Worm (Caenorhabditis elegans) whole organism, mixed stage, embryonic: ENCODE data around the gene sqst-1.

Experiments used
- M03D4.4 ChIP-seq: sonication (generic microtip); optimal IDR thresholded peaks from 2 replicates; lab custom pipeline; 2017; ENCODE audit warnings: mild to moderate bottlenecking, missing genetic modification characterization, missing compliant biosample characterization
- bed-3 ChIP-seq: fragments of 200-800 bp; sonication (Bioruptor generic); optimal IDR thresholded peaks from 3 replicates; lab custom pipeline; 2018; ENCODE audit warnings: mild to moderate bottlenecking, missing genetic modification characterization, moderate library complexity, missing compliant biosample characterization
- blmp-1 ChIP-seq: fragments of 150-350 bp; optimal IDR thresholded peaks from 2 replicates; lab custom pipeline; 2014; ENCODE audit warnings: missing biosample characterization, missing genetic modification characterization
- ceh-43 ChIP-seq: fragments of 200-800 bp; sonication (Bioruptor generic); optimal IDR thresholded peaks from 2 replicates; lab custom pipeline; 2018; ENCODE audit warnings: mild to moderate bottlenecking, missing genetic modification characterization, moderate library complexity, missing compliant biosample characterization
- ceh-83 ChIP-seq: fragments of 200-800 bp; sonication (Bioruptor generic); optimal IDR thresholded peaks from 2 replicates; lab custom pipeline; 2018; ENCODE audit warnings: mild to moderate bottlenecking, missing genetic modification characterization, missing compliant biosample characterization
- ces-1 ChIP-seq: fragments of 150-350 bp; optimal IDR thresholded peaks from 2 replicates; lab custom pipeline; 2014; ENCODE audit warnings: missing biosample characterization, missing genetic modification reagents, missing genetic modification characterization
- cnd-1 ChIP-seq: fragments of 200-800 bp; sonication (Bioruptor generic); optimal IDR thresholded peaks from 2 replicates; lab custom pipeline; 2018; ENCODE audit warnings: mild to moderate bottlenecking, missing genetic modification characterization, missing compliant biosample characterization
- drap-1 ChIP-seq: fragments of 200-800 bp; sonication (Bioruptor generic); optimal IDR thresholded peaks from 3 replicates; lab custom pipeline; 2018; ENCODE audit warnings: mild to moderate bottlenecking, missing genetic modification characterization, missing compliant biosample characterization
- elt-1 ChIP-seq: sonication (generic microtip); optimal IDR thresholded peaks from 2 replicates; lab custom pipeline; 2017; ENCODE audit warnings: missing genetic modification characterization, mild to moderate bottlenecking, missing compliant biosample characterization, antibody characterized with exemption, moderate library complexity, borderline replicate concordance; ENCODE audit not compliant: insufficient read depth
- elt-3 ChIP-seq: fragments of 150-350 bp; optimal IDR thresholded peaks from 2 replicates; lab custom pipeline; 2014; ENCODE audit warnings: missing biosample characterization, missing genetic modification characterization
- flh-1 ChIP-seq: fragments of 200-800 bp; sonication (Bioruptor generic); optimal IDR thresholded peaks from 2 replicates; lab custom pipeline; 2018; ENCODE audit warnings: mild to moderate bottlenecking, missing genetic modification characterization, moderate library complexity, missing compliant biosample characterization
- ham-2 ChIP-seq: fragments of 200-800 bp; sonication (Bioruptor generic); optimal IDR thresholded peaks from 2 replicates; lab custom pipeline; 2018; ENCODE audit warnings: mild to moderate bottlenecking, missing genetic modification characterization, missing compliant biosample characterization
- hlh-1 ChIP-seq: fragments of 150-350 bp; optimal IDR thresholded peaks from 2 replicates; lab custom pipeline; 2014; ENCODE audit warnings: missing biosample characterization, missing genetic modification reagents, missing genetic modification characterization
- lin-13 ChIP-seq: fragments of 150-350 bp; optimal IDR thresholded peaks from 2 replicates; lab custom pipeline; 2014; ENCODE audit warnings: missing biosample characterization, missing genetic modification characterization
- lsy-2 ChIP-seq: fragments of 150-350 bp; optimal IDR thresholded peaks from 2 replicates; lab custom pipeline; 2014; ENCODE audit warnings: missing biosample characterization, missing genetic modification characterization
- mab-5 ChIP-seq: fragments of 150-350 bp; optimal IDR thresholded peaks from 2 replicates; lab custom pipeline; 2014; ENCODE audit warnings: missing biosample characterization, missing genetic modification characterization
- mep-1 ChIP-seq: fragments of 150-350 bp; optimal IDR thresholded peaks from 2 replicates; lab custom pipeline; 2017; ENCODE audit warnings: missing biosample characterization, missing genetic modification reagents, missing genetic modification characterization, inconsistent platforms
- nhr-12 ChIP-seq: fragments of 150-350 bp; optimal IDR thresholded peaks from 2 replicates; lab custom pipeline; 2014; ENCODE audit warnings: missing biosample characterization, missing genetic modification characterization
- nhr-2 ChIP-seq: fragments of 150-350 bp; optimal IDR thresholded peaks from 2 replicates; lab custom pipeline; 2014; ENCODE audit warnings: missing biosample characterization, missing genetic modification characterization
- nhr-237 ChIP-seq: fragments of 150-350 bp; optimal IDR thresholded peaks from 2 replicates; lab custom pipeline; 2014; ENCODE audit warnings: missing biosample characterization, missing genetic modification characterization
- nhr-28 ChIP-seq: fragments of 150-350 bp; optimal IDR thresholded peaks from 2 replicates; lab custom pipeline; 2014; ENCODE audit warnings: missing biosample characterization, missing genetic modification characterization
- nhr-76 ChIP-seq: sonication (generic microtip); optimal IDR thresholded peaks from 2 replicates; lab custom pipeline; 2017; ENCODE audit warnings: missing biosample characterization, missing genetic modification characterization
- pha-4 ChIP-seq: fragments of 150-350 bp; optimal IDR thresholded peaks from 2 replicates; lab custom pipeline; 2018; ENCODE audit warnings: missing biosample characterization, missing genetic modification reagents, missing genetic modification characterization
- snpc-4 ChIP-seq: fragments of 150-350 bp; optimal IDR thresholded peaks from 2 replicates; lab custom pipeline; 2014; ENCODE audit warnings: missing biosample characterization, missing genetic modification characterization
- sptf-1 ChIP-seq: sonication (generic microtip); optimal IDR thresholded peaks from 2 replicates; lab custom pipeline; 2017; ENCODE audit warnings: mild to moderate bottlenecking, missing genetic modification characterization, moderate library complexity, missing compliant biosample characterization
- tbx-8 ChIP-seq: fragments of 200-800 bp; sonication (Bioruptor generic); optimal IDR thresholded peaks from 2 replicates; lab custom pipeline; 2018; ENCODE audit warnings: mild to moderate bottlenecking, missing genetic modification characterization, moderate library complexity, missing compliant biosample characterization
- unc-120 ChIP-seq: sonication (generic microtip); optimal IDR thresholded peaks from 2 replicates; lab custom pipeline; 2017; ENCODE audit warnings: missing genetic modification characterization, missing compliant biosample characterization; ENCODE audit not compliant: poor library complexity, severe bottlenecking
- unc-39 ChIP-seq: fragments of 150-350 bp; optimal IDR thresholded peaks from 2 replicates; lab custom pipeline; 2014; ENCODE audit warnings: missing biosample characterization, missing genetic modification characterization
- unc-62 ChIP-seq: fragments of 150-350 bp; optimal IDR thresholded peaks from 2 replicates; lab custom pipeline; 2014; ENCODE audit warnings: missing biosample characterization, missing genetic modification reagents, missing genetic modification characterization
- ztf-11 ChIP-seq: fragments of 150-350 bp; optimal IDR thresholded peaks from 2 replicates; lab custom pipeline; 2014; ENCODE audit warnings: missing biosample characterization, missing genetic modification characterization

The sqst-1 gene

ce11 chrIV:12075497-12075896 lies 41.4 kb downstream of the sqst-1 start, which contains the start of gene K08E4.7:
Gene K08E4.7 (plus strand): TSS chrIV:12075797.
- no peak for TF ChIP-seq M03D4.4 (tag; lab: Kevin White, UChicago)
- TF ChIP-seq ceh-43 (GFP tag; lab: Kevin White, UChicago): no peak
- no peak for TF ChIP-seq ham-2 (GFP tag; lab: Kevin White, UChicago)
- no peak for TF ChIP-seq lin-13
- TF ChIP-seq unc-62 (GFP tag; lab: Kevin White, UChicago): no peak
- TF ChIP-seq elt-3: no peak
- no peak for TF ChIP-seq nhr-76 (tag; lab: Kevin White, UChicago)
- TF ChIP-seq unc-39: no peak
- TF ChIP-seq flh-1: no peak
- TF ChIP-seq ztf-11 (tag; lab: Kevin White, UChicago): no peak
- TF ChIP-seq tbx-8: no peak
- no peak for TF ChIP-seq nhr-2 (tag; lab: Kevin White, UChicago)
- TF ChIP-seq cnd-1 (tag; lab: Kevin White, UChicago): no peak

ce11 chrIV:12078112-12078812 lies 44.2 kb downstream of the sqst-1 start, which contains the start of gene tmed-1:
Gene tmed-1 (minus strand): TSS chrIV:12078162.
- no peak for TF ChIP-seq elt-1 (tag; lab: Kevin White, UChicago)
- TF ChIP-seq blmp-1 (tag; lab: Kevin White, UChicago): no peak
- TF ChIP-seq drap-1 (GFP tag; lab: Kevin White, UChicago): no peak
- TF ChIP-seq unc-120 (tag; lab: Kevin White, UChicago): no peak
- TF ChIP-seq unc-62 (GFP tag; lab: Kevin White, UChicago): no peak
- no peak for TF ChIP-seq ztf-11 (tag; lab: Kevin White, UChicago)
- no peak for TF ChIP-seq ceh-83

- TF ChIP-seq nhr-2 (tag; lab: Kevin White, UChicago) (no peak), lsy-2 (tag; lab: Kevin White, UChicago) (peak; percentile 10), sptf-1 (tag; lab: Kevin White, UChicago) (no peak), mep-1 (tag; lab: Kevin White, UChicago) (peak; percentile 33), hlh-1 (tag; lab: Kevin White, UChicago) (no peak)
Observed at ce11 chrIV:12078907-12079523, 44.9 kb downstream of the sqst-1 start, which contains the start of gene lex-1. Gene lex-1 (plus strand): TSS chrIV:12079473.

ce11 chrIV:12080807-12081206 lies 46.7 kb downstream of the sqst-1 start:
- TF ChIP-seq nhr-12 (tag; lab: Kevin White, UChicago): no peak
- TF ChIP-seq unc-62 (GFP tag; lab: Kevin White, UChicago): no peak
- no peak for TF ChIP-seq lsy-2 (tag; lab: Kevin White, UChicago)
- no peak for TF ChIP-seq M03D4.4 (tag; lab: Kevin White, UChicago)
- TF ChIP-seq nhr-2 (tag; lab: Kevin White, UChicago): no peak
- TF ChIP-seq mab-5 (tag; lab: Kevin White, UChicago): no peak
- TF ChIP-seq nhr-237: no peak
- TF ChIP-seq tbx-8: no peak

ce11 chrIV:12084178-12084577 lies 50.1 kb downstream of the sqst-1 start, which contains the start of gene repo-1:
Gene repo-1 (plus strand): TSS chrIV:12084478.
- TF ChIP-seq pha-4: no peak
- no peak for TF ChIP-seq snpc-4 (tag; lab: Kevin White, UChicago)
- no peak for TF ChIP-seq nhr-2 (tag; lab: Kevin White, UChicago)
- TF ChIP-seq ceh-43 (GFP tag; lab: Kevin White, UChicago): no peak
- no peak for TF ChIP-seq nhr-28 (tag; lab: Kevin White, UChicago)
- TF ChIP-seq unc-62 (GFP tag; lab: Kevin White, UChicago): no peak
- no peak for TF ChIP-seq drap-1 (GFP tag; lab: Kevin White, UChicago)
- TF ChIP-seq ham-2 (GFP tag; lab: Kevin White, UChicago): no peak
- TF ChIP-seq cnd-1 (tag; lab: Kevin White, UChicago): no peak
- TF ChIP-seq elt-1 (tag; lab: Kevin White, UChicago): no peak
- no peak for TF ChIP-seq flh-1
- TF ChIP-seq M03D4.4 (tag; lab: Kevin White, UChicago): no peak
- TF ChIP-seq ztf-11 (tag; lab: Kevin White, UChicago): no peak
- TF ChIP-seq ces-1 (GFP tag; lab: Kevin White, UChicago): no peak
- no peak for TF ChIP-seq ceh-83
- no peak for TF ChIP-seq bed-3 (GFP tag; lab: Kevin White, UChicago)
- no peak for TF ChIP-seq mep-1 (tag; lab: Kevin White, UChicago)
